Fruit fly (Drosophila melanogaster): ENCODE measurements around the gene Xrcc2.

Xrcc2 gene

DNA sequence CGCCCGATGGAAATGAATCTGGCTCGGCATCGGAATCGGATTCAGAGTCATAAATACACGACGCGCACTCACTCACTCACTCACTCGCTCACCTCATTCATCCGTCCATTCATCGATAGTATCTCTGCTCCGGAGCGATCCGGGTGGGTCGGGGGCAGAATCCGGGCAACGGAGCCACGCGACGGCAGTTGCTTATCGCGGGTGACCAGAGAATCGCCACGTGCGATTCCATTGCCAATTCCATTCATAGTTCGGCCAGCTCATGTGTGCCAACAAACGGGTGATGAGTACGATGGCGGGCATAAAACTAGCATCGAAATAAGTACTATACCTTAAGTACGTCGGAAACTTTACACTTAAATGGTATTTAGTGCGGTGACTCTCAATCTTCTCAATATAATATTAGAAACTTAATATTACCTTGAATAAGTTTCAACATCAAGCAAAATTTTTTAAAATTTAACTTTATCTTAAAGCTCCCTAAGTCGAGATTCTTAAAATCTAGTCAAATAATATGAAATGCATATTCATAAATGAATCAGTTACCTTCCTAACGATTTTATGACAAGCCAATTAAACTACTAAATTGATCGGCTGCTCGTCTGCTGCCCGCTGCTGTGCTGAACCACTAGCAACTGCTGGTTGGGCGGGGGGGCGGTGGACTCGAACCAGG, 24.8 kb downstream of the Xrcc2 start (continued):
- TF ChIP-seq CG8359 (GFP tag; optimal IDR thresholded peaks at IDR 0.05; ENCODE audit: borderline replicate concordance) (peak; percentile 40), grn (GFP tag; optimal IDR thresholded peaks at IDR 0.05) (no peak), CG34376 (GFP tag; optimal IDR thresholded peaks at IDR 0.05) (no peak), MTF-1 (GFP tag; optimal IDR thresholded peaks at IDR 0.05; ENCODE audit: borderline replicate concordance) (no peak), salm (tag; optimal IDR thresholded peaks at IDR 0.05) (no peak), caup (GFP tag; optimal IDR thresholded peaks at IDR 0.05; ENCODE audit: severe bottlenecking) (no peak), Hr51 (GFP tag; optimal IDR thresholded peaks at IDR 0.05) (peak in 1 of 2 experiments; percentile 32), Rx (GFP tag; IDR thresholded peaks at IDR 0.05) (no peak), cad (GFP tag; optimal IDR thresholded peaks at IDR 0.05) (no peak), CG7556 (GFP tag; optimal IDR thresholded peaks at IDR 0.05) (peak; percentile 57), slou (GFP tag; optimal IDR thresholded peaks at IDR 0.05) (no peak), tna (GFP tag; IDR thresholded peaks at IDR 0.05; ENCODE audit: partially characterized antibody) (no peak), CG6689 (GFP tag; IDR thresholded peaks at IDR 0.05) (peak; percentile 51; the same call in 1 of the 2 replicates), E2f1 (GFP tag; IDR thresholded peaks at IDR 0.05) (0 out of 2 replicates have a peak, but pooled peaks have one; percentile 9), CG8924 (tag; optimal IDR thresholded peaks at IDR 0.05) (peak; percentile 57), az2 (GFP tag; optimal IDR thresholded peaks at IDR 0.05) (peak; percentile 1), Kr (GFP tag; optimal IDR thresholded peaks at IDR 0.05) (no peak), CG9797 (GFP tag; optimal IDR thresholded peaks at IDR 0.05) (no peak), CG18619 (GFP tag; optimal IDR thresholded peaks at IDR 0.05) (peak; percentile 23), CG2116 (GFP tag; optimal IDR thresholded peaks at IDR 0.05) (peak; percentile 14), gt (GFP tag; IDR thresholded peaks at IDR 0.05) (no peak), CG30403 (GFP tag; optimal IDR thresholded peaks at IDR 0.05) (peak; percentile 48), CG12391 (tag; optimal IDR thresholded peaks at IDR 0.05) (peak; percentile 43), CG6175 (GFP tag; IDR thresholded peaks at IDR 0.05) (no peak), tup (GFP tag; optimal IDR thresholded peaks at IDR 0.05) (no peak), bsh (GFP tag; optimal IDR thresholded peaks at IDR 0.05) (peak in 1 of 2 experiments; percentile 53), CG17568 (GFP tag; optimal IDR thresholded peaks at IDR 0.05) (no peak), BtbVII (GFP tag; optimal IDR thresholded peaks at IDR 0.05) (peak; percentile 12), CG17385 (GFP tag; optimal IDR thresholded peaks at IDR 0.05) (peak; percentile 7), Hsf (GFP tag; optimal IDR thresholded peaks at IDR 0.05) (peak; percentile 40), CG31365 (tag; optimal IDR thresholded peaks at IDR 0.05) (no peak), CG11456 (GFP tag; IDR thresholded peaks at IDR 0.05) (peak; percentile 10; the same call in 1 of the 3 replicates), corto (GFP tag; optimal IDR thresholded peaks at IDR 0.05) (no peak), sens (GFP tag) (peak; percentile 84), CG9727 (GFP tag; optimal IDR thresholded peaks at IDR 0.05) (peak; percentile 73), row (GFP tag; IDR thresholded peaks at IDR 0.05) (peak; percentile 46), slp2 (GFP tag; optimal IDR thresholded peaks at IDR 0.05) (no peak), CG32532 (GFP tag; IDR thresholded peaks at IDR 0.05) (0 out of 2 replicates have a peak, but pooled peaks have one; percentile 8), CG4424 (GFP tag; optimal IDR thresholded peaks at IDR 0.05) (peak; percentile 66), nau (GFP tag; optimal IDR thresholded peaks at IDR 0.05) (peak; percentile 4), CG18599 (GFP tag; optimal IDR thresholded peaks at IDR 0.05) (peak; percentile 50), Mrtf (GFP tag; IDR thresholded peaks at IDR 0.05) (no peak), sisA (GFP tag; IDR thresholded peaks at IDR 0.05) (peak; percentile 21; the same call in 1 of the 2 replicates), crol (GFP tag; IDR thresholded peaks at IDR 0.05) (0 out of 2 replicates have a peak, but pooled peaks have one; percentile 10), sug (tag; optimal IDR thresholded peaks at IDR 0.05) (peak; percentile 43), PHDP (tag; optimal IDR thresholded peaks at IDR 0.05) (peak; percentile 25), Neu2 (GFP tag; optimal IDR thresholded peaks at IDR 0.05; ENCODE audit: borderline replicate concordance) (no peak), pum (GFP tag; optimal IDR thresholded peaks at IDR 0.05) (no peak), CG1233 (GFP tag; optimal IDR thresholded peaks at IDR 0.05) (peak; percentile 2)

Measured in whole organism, embryonic.